Worm (Caenorhabditis elegans): Measurements from ENCODE around the gene sre-44.

The sre-44 gene

DNA sequence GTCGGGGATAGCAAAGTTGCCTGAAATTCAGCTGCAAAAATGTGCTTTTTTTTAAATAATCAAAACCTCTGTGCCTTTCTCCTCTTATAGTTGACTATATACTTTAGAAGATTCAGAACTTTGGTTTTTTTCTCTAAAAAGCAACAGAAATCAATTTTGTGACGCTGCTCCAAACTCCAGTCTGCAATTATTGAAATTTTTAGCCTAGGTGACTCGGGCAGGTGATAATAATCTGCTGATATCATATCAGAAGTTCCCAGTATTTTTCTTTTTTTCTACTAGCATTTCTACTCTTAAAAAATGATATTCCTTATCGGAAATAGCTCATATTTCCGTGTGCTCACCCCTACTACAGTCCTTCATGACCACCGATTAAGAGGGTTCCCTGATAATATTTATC is at the start of gene sre-44:
Gene sre-44 (plus strand): TSS at position 301 of the 400 bp plus-strand sequence.
- TF ChIP-seq nhr-28 (tag; optimal IDR thresholded peaks at IDR 0.05) (no peak), daf-8 (GFP tag; IDR thresholded peaks at IDR 0.05) (no peak), jun-1 (tag; optimal IDR thresholded peaks at IDR 0.05) (no peak), lsy-2 (tag; optimal IDR thresholded peaks at IDR 0.05) (no peak), F10B5.3 (tag; optimal IDR thresholded peaks at IDR 0.05) (no peak), Y48G9A.11 (GFP tag; IDR thresholded peaks at IDR 0.05) (no peak), madf-9 (GFP tag; conservative IDR thresholded peaks at IDR 0.05) (no peak), dmd-6 (GFP tag; IDR thresholded peaks at IDR 0.05) (no peak), ztf-7 (tag; optimal IDR thresholded peaks at IDR 0.05) (no peak), tag-97 (GFP tag; IDR thresholded peaks at IDR 0.05) (no peak), lir-3 (tag; optimal IDR thresholded peaks at IDR 0.05) (no peak), vab-7 (GFP tag; IDR thresholded peaks at IDR 0.05) (no peak), F44E2.7 (GFP tag; IDR thresholded peaks at IDR 0.05) (no peak), unc-39 (tag; optimal IDR thresholded peaks at IDR 0.05) (no peak), unc-130 (GFP tag; optimal IDR thresholded peaks at IDR 0.05) (no peak), nhr-102 (tag; optimal IDR thresholded peaks at IDR 0.05) (no peak), daf-16 (GFP tag; optimal IDR thresholded peaks at IDR 0.05) (no peak), daf-16 (tag; optimal IDR thresholded peaks at IDR 0.05) (no peak), ztf-11 (tag; optimal IDR thresholded peaks at IDR 0.05) (no peak), nhr-42 (GFP tag; IDR thresholded peaks at IDR 0.05) (no peak)

DNA sequence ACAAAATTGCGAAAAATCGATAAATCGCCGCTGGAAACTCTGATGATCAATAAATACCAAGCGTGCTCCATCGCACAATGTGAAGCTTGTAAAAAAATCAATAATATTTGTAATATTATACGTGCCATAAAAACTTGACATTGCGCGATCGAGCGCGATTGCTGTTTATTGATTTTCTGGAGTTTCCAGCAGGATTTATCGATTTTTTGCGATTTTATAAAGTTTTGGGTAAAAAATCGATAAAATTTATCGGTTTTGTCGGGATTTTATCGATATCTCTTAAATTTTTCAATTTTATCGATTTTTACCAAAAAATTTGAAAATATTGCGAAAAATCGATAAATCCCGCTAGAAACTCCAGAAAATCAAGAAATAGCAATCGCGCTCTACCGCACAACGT is 49.6 kb upstream of the sre-44 start:
- TF ChIP-seq nhr-237 (tag; optimal IDR thresholded peaks at IDR 0.05) (no peak), ceh-82 (tag; optimal IDR thresholded peaks at IDR 0.05) (no peak), dve-1 (tag; optimal IDR thresholded peaks at IDR 0.05; ENCODE audit: insufficient read depth) (no peak), ceh-28 (tag; optimal IDR thresholded peaks at IDR 0.05) (peak; percentile 83), zfp-2 (tag; optimal IDR thresholded peaks at IDR 0.05) (no peak), unc-62 (GFP tag; optimal IDR thresholded peaks at IDR 0.05 in 1 of 2) (no peak), unc-62 (tag; optimal IDR thresholded peaks at IDR 0.05) (no peak), snpc-4 (tag; optimal IDR thresholded peaks at IDR 0.05) (no peak), snpc-1.2 (GFP tag; IDR thresholded peaks at IDR 0.05) (no peak)

ce11 chrII:13902014-13902413 is 47.4 kb upstream of the sre-44 start, which contains the start of gene W02B8.1:
W02B8.1 (minus strand) TSS chrII:13902114.
- TF ChIP-seq unc-62 (GFP tag; optimal IDR thresholded peaks at IDR 0.05 in 1 of 2) (peak in 1 of 2 experiments; percentile 86), unc-62 (tag; optimal IDR thresholded peaks at IDR 0.05) (no peak), lin-39 (tag; optimal IDR thresholded peaks at IDR 0.05) (no peak)

ce11 chrII:13903482-13903881 is 45.9 kb upstream of the sre-44 start:
- no peak for TF ChIP-seq ama-1 (optimal IDR thresholded peaks at IDR 0.05)
- no peak for TF ChIP-seq saeg-2 (GFP tag; IDR thresholded peaks at IDR 0.05)
- no peak for TF ChIP-seq ceh-82 (tag; optimal IDR thresholded peaks at IDR 0.05)
- no peak for TF ChIP-seq F26F4.8 (GFP tag; conservative IDR thresholded peaks at IDR 0.05)
- no peak for TF ChIP-seq dmd-9 (GFP tag; IDR thresholded peaks at IDR 0.05)
- TF ChIP-seq lsy-2 (tag; optimal IDR thresholded peaks at IDR 0.05) = peak in 1 of 2 experiments; percentile 28
- peak in 1 of 2 experiments; percentile 93 for TF ChIP-seq unc-62 (GFP tag; optimal IDR thresholded peaks at IDR 0.05 in 1 of 2)
- no peak for TF ChIP-seq unc-62 (tag; optimal IDR thresholded peaks at IDR 0.05)
- TF ChIP-seq mdl-1 (tag; optimal IDR thresholded peaks at IDR 0.05) = peak in 1 of 2 experiments; percentile 26
- peak; percentile 8 for TF ChIP-seq hlh-30 (tag; optimal IDR thresholded peaks at IDR 0.05; ENCODE audit: insufficient read depth)
- no peak for TF ChIP-seq duxl-1 (tag; optimal IDR thresholded peaks at IDR 0.05; ENCODE audit: poor library complexity)
- no peak for TF ChIP-seq zfp-2 (tag; optimal IDR thresholded peaks at IDR 0.05)
- no peak for TF ChIP-seq arid-1 (GFP tag; conservative IDR thresholded peaks at IDR 0.05)
- no peak for TF ChIP-seq ceh-32 (tag; optimal IDR thresholded peaks at IDR 0.05; ENCODE audit: poor library complexity)
- TF ChIP-seq nhr-102 (tag; optimal IDR thresholded peaks at IDR 0.05) = no peak
- TF ChIP-seq nhr-11 (tag; optimal IDR thresholded peaks at IDR 0.05) = peak; percentile 10
